Fruit fly (Drosophila melanogaster) whole organism, embryonic: ENCODE data around the gene CG42634.

Source experiments
- CG10543 ChIP-seq: fragments of 200-800 bp; sonication (Bioruptor generic); optimal IDR thresholded peaks from 3 replicates; lab custom pipeline; 2017; ENCODE audit warnings: missing biosample characterization, mild to moderate bottlenecking, missing genetic modification characterization, moderate library complexity
- CG11696 ChIP-seq: fragments of 200-800 bp; sonication (Bioruptor generic); IDR thresholded peaks from 2 replicates; pipeline ENCODE4 v1.3.6; 2022; ENCODE audit warnings: missing biosample characterization, missing genetic modification characterization
- CG13296 ChIP-seq: fragments of 200-800 bp; sonication (Bioruptor generic); optimal IDR thresholded peaks from 3 replicates; lab custom pipeline; 2018; ENCODE audit warnings: missing biosample characterization, mild to moderate bottlenecking, missing genetic modification characterization
- CG14014 ChIP-seq: fragments of 200-800 bp; sonication (Bioruptor generic); IDR thresholded peaks from 2 replicates; pipeline ENCODE4 v1.3.6; 2022; ENCODE audit warnings: missing biosample characterization, missing genetic modification characterization
- CG15011 ChIP-seq: fragments of 200-800 bp; sonication (Bioruptor generic); optimal IDR thresholded peaks from 3 replicates; lab custom pipeline; 2018; ENCODE audit warnings: missing biosample characterization, mild to moderate bottlenecking, missing genetic modification characterization
- CG16813 ChIP-seq: fragments of 200-800 bp; sonication (Bioruptor generic); IDR thresholded peaks from 3 replicates; pipeline ENCODE4 v1.3.6; 2022; ENCODE audit warnings: missing biosample characterization, missing genetic modification characterization; ENCODE audit not compliant: partially characterized antibody
- CG17186 ChIP-seq: fragments of 200-800 bp; sonication (Bioruptor generic); optimal IDR thresholded peaks from 3 replicates; lab custom pipeline; 2017; ENCODE audit warnings: missing biosample characterization, missing genetic modification reagents, missing genetic modification characterization
- CG17802 ChIP-seq: fragments of 200-800 bp; sonication (Bioruptor generic); optimal IDR thresholded peaks from 2 replicates; lab custom pipeline; 2018; ENCODE audit warnings: missing biosample characterization, mild to moderate bottlenecking, missing genetic modification characterization, moderate library complexity
- CG1792 ChIP-seq: fragments of 200-800 bp; sonication (Bioruptor generic); optimal IDR thresholded peaks from 2 replicates; lab custom pipeline; 2016; ENCODE audit warnings: missing biosample characterization, missing genetic modification characterization
- CG2116 ChIP-seq: fragments of 200-800 bp; sonication (Bioruptor generic); optimal IDR thresholded peaks from 3 replicates; lab custom pipeline; 2018; ENCODE audit warnings: missing biosample characterization, mild to moderate bottlenecking, missing genetic modification characterization
- CG2120 ChIP-seq: fragments of 200-800 bp; sonication (Bioruptor generic); optimal IDR thresholded peaks from 3 replicates; lab custom pipeline; 2016; ENCODE audit warnings: missing biosample characterization, missing genetic modification characterization
- CG32772 ChIP-seq: fragments of 200-800 bp; sonication (Bioruptor generic); IDR thresholded peaks from 2 replicates; pipeline ENCODE4 v1.3.6; 2022; ENCODE audit warnings: missing biosample characterization, missing genetic modification characterization
- CG33557 ChIP-seq: fragments of 200-800 bp; sonication (Bioruptor generic); optimal IDR thresholded peaks from 2 replicates; lab custom pipeline; 2019; ENCODE audit warnings: missing biosample characterization, mild to moderate bottlenecking, missing genetic modification characterization, moderate library complexity
- CG42726 ChIP-seq: fragments of 200-800 bp; sonication (Bioruptor generic); IDR thresholded peaks from 2 replicates; pipeline ENCODE4 v1.3.6; 2022; ENCODE audit warnings: missing biosample characterization, missing genetic modification characterization; ENCODE audit not compliant: partially characterized antibody
- CG4360 ChIP-seq: fragments of 200-800 bp; sonication (Bioruptor generic); IDR thresholded peaks from 2 replicates; pipeline ENCODE4 v1.3.6; 2022; ENCODE audit warnings: missing biosample characterization, missing genetic modification characterization
- CG4730 ChIP-seq: fragments of 200-800 bp; sonication (Bioruptor generic); IDR thresholded peaks from 2 replicates; pipeline ENCODE4 v1.3.6; 2022; ENCODE audit warnings: missing biosample characterization, missing genetic modification characterization
- CG6272 ChIP-seq: fragments of 200-800 bp; sonication (Bioruptor generic); IDR thresholded peaks from 2 replicates; pipeline ENCODE4 v1.3.6; 2022; ENCODE audit warnings: missing biosample characterization, missing genetic modification characterization
- CG8290 ChIP-seq, 3 experiments: fragments of 200-800 bp; sonication (Bioruptor generic); optimal IDR thresholded peaks; 2 replicates each; lab custom pipeline; 2016 to 2019; ENCODE audit warnings: missing biosample characterization in 3 of 3, missing genetic modification characterization in 3 of 3, mild to moderate bottlenecking in 2 of 3, moderate library complexity in 1 of 3
- CG9817 ChIP-seq: fragments of 200-800 bp; sonication (Bioruptor generic); optimal IDR thresholded peaks from 2 replicates; lab custom pipeline; 2018; ENCODE audit warnings: missing biosample characterization, mild to moderate bottlenecking, missing genetic modification characterization, moderate library complexity
- Dll ChIP-seq: fragments of 200-800 bp; sonication (Bioruptor generic); IDR thresholded peaks from 4 replicates; pipeline ENCODE4 v1.3.6; 2022; ENCODE audit warnings: missing biosample characterization, missing genetic modification characterization; ENCODE audit not compliant: partially characterized antibody
- Drgx ChIP-seq: fragments of 200-800 bp; sonication (Bioruptor generic); IDR thresholded peaks from 2 replicates; pipeline ENCODE4 v1.3.6; 2022; ENCODE audit warnings: missing biosample characterization, missing genetic modification characterization
- HLH4C ChIP-seq: fragments of 200-800 bp; sonication (Bioruptor generic); IDR thresholded peaks from 3 replicates; pipeline ENCODE4 v1.3.6; 2022; ENCODE audit warnings: missing biosample characterization, missing genetic modification characterization; ENCODE audit not compliant: partially characterized antibody
- HmgD ChIP-seq: fragments of 200-800 bp; sonication (Bioruptor generic); optimal IDR thresholded peaks from 3 replicates; lab custom pipeline; 2016; ENCODE audit warnings: missing biosample characterization, missing genetic modification characterization
- Hr39 ChIP-seq: fragments of >200 bp; optimal IDR thresholded peaks from 2 replicates; lab custom pipeline; 2017
- Meics ChIP-seq: fragments of 200-800 bp; sonication (Bioruptor generic); optimal IDR thresholded peaks from 2 replicates; lab custom pipeline; 2017; ENCODE audit warnings: missing biosample characterization, mild to moderate bottlenecking, missing genetic modification characterization
- Mrtf ChIP-seq: fragments of 200-800 bp; sonication (Bioruptor generic); IDR thresholded peaks from 3 replicates; pipeline ENCODE4 v1.3.6; 2022; ENCODE audit warnings: missing biosample characterization, missing genetic modification characterization
- Opbp ChIP-seq: fragments of 200-800 bp; sonication (Bioruptor generic); IDR thresholded peaks from 3 replicates; pipeline ENCODE4 v1.3.6; 2022; ENCODE audit warnings: missing biosample characterization, missing genetic modification characterization; ENCODE audit not compliant: partially characterized antibody
- Side ChIP-seq: fragments of 200-800 bp; sonication (Bioruptor generic); optimal IDR thresholded peaks from 2 replicates; lab custom pipeline; 2016; ENCODE audit warnings: missing biosample characterization, missing genetic modification characterization
- Sox100B ChIP-seq: fragments of 200-800 bp; sonication (Bioruptor generic); optimal IDR thresholded peaks from 3 replicates; lab custom pipeline; 2018; ENCODE audit warnings: missing biosample characterization, mild to moderate bottlenecking, missing genetic modification characterization
- ap ChIP-seq: fragments of 200-800 bp; sonication (Bioruptor generic); IDR thresholded peaks from 2 replicates; pipeline ENCODE4 v1.3.6; 2022; ENCODE audit warnings: missing biosample characterization, missing genetic modification characterization
- ci ChIP-seq: fragments of 200-800 bp; sonication (Bioruptor generic); IDR thresholded peaks from 3 replicates; pipeline ENCODE4 v1.3.6; 2022; ENCODE audit warnings: missing biosample characterization, missing genetic modification characterization
- dm ChIP-seq: fragments of 200-800 bp; sonication (Bioruptor generic); optimal IDR thresholded peaks from 3 replicates; lab custom pipeline; 2016; ENCODE audit warnings: missing biosample characterization, missing genetic modification characterization
- dmrt11E ChIP-seq: fragments of 200-800 bp; sonication (Bioruptor generic); optimal IDR thresholded peaks from 3 replicates; lab custom pipeline; 2018; ENCODE audit warnings: missing biosample characterization, mild to moderate bottlenecking, missing genetic modification characterization, moderate library complexity
- dpn ChIP-seq, 2 experiments: fragments of 200-800 bp; sonication (Bioruptor generic); optimal IDR thresholded peaks; 3 replicates each; lab custom pipeline; 2016; ENCODE audit warnings: missing biosample characterization in 2 of 2, missing genetic modification characterization in 2 of 2
- esg ChIP-seq: fragments of 200-800 bp; sonication (Bioruptor generic); conservative IDR thresholded peaks from 2 replicates; pipeline ENCODE4 v1.3.6; 2022; ENCODE audit warnings: missing biosample characterization, missing genetic modification characterization
- gfzf ChIP-seq: fragments of 200-800 bp; sonication (Bioruptor generic); optimal IDR thresholded peaks from 2 replicates; lab custom pipeline; 2016; ENCODE audit warnings: missing biosample characterization, mild to moderate bottlenecking, missing genetic modification characterization, moderate library complexity
- gsb ChIP-seq: fragments of 200-800 bp; sonication (Bioruptor generic); IDR thresholded peaks from 2 replicates; pipeline ENCODE4 v1.3.6; 2022; ENCODE audit warnings: missing biosample characterization, missing genetic modification characterization
- hbn ChIP-seq: fragments of 200-800 bp; sonication (Bioruptor generic); IDR thresholded peaks from 2 replicates; pipeline ENCODE4 v1.3.6; 2022; ENCODE audit warnings: missing biosample characterization, missing genetic modification characterization; ENCODE audit not compliant: partially characterized antibody
- jing ChIP-seq: fragments of 200-800 bp; sonication (Bioruptor generic); optimal IDR thresholded peaks from 2 replicates; lab custom pipeline; 2018; ENCODE audit warnings: missing biosample characterization, mild to moderate bottlenecking, missing genetic modification characterization
- maf-S ChIP-seq: fragments of 200-800 bp; sonication (Bioruptor generic); optimal IDR thresholded peaks from 2 replicates; lab custom pipeline; 2016; ENCODE audit warnings: missing biosample characterization, missing genetic modification characterization
- nerfin-2 ChIP-seq: fragments of 200-800 bp; sonication (Bioruptor generic); IDR thresholded peaks from 2 replicates; pipeline ENCODE4 v1.3.6; 2022; ENCODE audit warnings: missing biosample characterization, missing genetic modification characterization; ENCODE audit not compliant: partially characterized antibody
- oc ChIP-seq: fragments of 200-800 bp; sonication (Bioruptor generic); optimal IDR thresholded peaks from 2 replicates; lab custom pipeline; 2018; ENCODE audit warnings: missing biosample characterization, mild to moderate bottlenecking, missing genetic modification characterization, moderate library complexity
- ranshi ChIP-seq: fragments of 200-800 bp; sonication (Bioruptor generic); IDR thresholded peaks from 2 replicates; pipeline ENCODE4 v1.3.6; 2022; ENCODE audit warnings: missing biosample characterization, missing genetic modification characterization
- sd ChIP-seq: fragments of 200-800 bp; sonication (Bioruptor generic); optimal IDR thresholded peaks from 3 replicates; lab custom pipeline; 2018; ENCODE audit warnings: missing biosample characterization, mild to moderate bottlenecking, missing genetic modification characterization, moderate library complexity
- slbo ChIP-seq: fragments of 200-800 bp; sonication (Bioruptor generic); IDR thresholded peaks from 2 replicates; pipeline ENCODE4 v1.3.6; 2022; ENCODE audit warnings: missing biosample characterization, missing genetic modification characterization
- so ChIP-seq: fragments of 200-800 bp; sonication (Bioruptor generic); IDR thresholded peaks from 3 replicates; pipeline ENCODE4 v1.3.6; 2022; ENCODE audit warnings: missing biosample characterization, missing genetic modification characterization
- ttk ChIP-seq: fragments of 200-800 bp; sonication (Bioruptor generic); IDR thresholded peaks from 2 replicates; pipeline ENCODE4 v2.1.2; 2022; ENCODE audit warnings: missing biosample characterization, missing genetic modification characterization
- tx ChIP-seq: fragments of 200-800 bp; sonication (Bioruptor generic); optimal IDR thresholded peaks from 2 replicates; lab custom pipeline; 2016; ENCODE audit warnings: missing biosample characterization, missing genetic modification characterization
- zen2 ChIP-seq: fragments of 200-800 bp; sonication (Bioruptor generic); IDR thresholded peaks from 3 replicates; pipeline ENCODE4 v1.3.6; 2022; ENCODE audit warnings: missing biosample characterization, missing genetic modification characterization; ENCODE audit not compliant: partially characterized antibody

Gene CG42634

dm6 chr2L:17963071-17963567, 44.6 kb upstream of the CG42634 start, which contains the start of gene CG5674 (continued):
- TF ChIP-seq ap (no peak), Hr39 (no peak), gsb (GFP tag; lab: Robert Waterston, UW) (no peak), ci (peak; percentile 70; the same call in 1 of the 3 replicates), jing (GFP tag; lab: Kevin White, UChicago) (no peak), ttk (peak; percentile 13; the same call in 1 of the 2 replicates), CG13296 (GFP tag; lab: Kevin White, UChicago) (no peak), Sox100B (GFP tag; lab: Kevin White, UChicago) (no peak), CG8290 (GFP tag; optimal IDR thresholded peaks at IDR 0.05; lab: Kevin White, UChicago) (no peak), CG8290 (tag; optimal IDR thresholded peaks at IDR 0.05; lab: Kevin White, UChicago) (no peak), CG17186 (GFP tag; lab: Kevin White, UChicago) (peak; percentile 23), CG4730 (peak; percentile 50), esg (GFP tag; lab: Robert Waterston, UW) (peak; percentile 49), slbo (peak; percentile 76), CG14014 (GFP tag; lab: Robert Waterston, UW) (0 out of 2 replicates have a peak, but pooled peaks have one; percentile 47), oc (no peak), CG42726 (GFP tag; lab: Robert Waterston, UW) (peak; percentile 96), nerfin-2 (peak; percentile 84; the same call in 1 of the 2 replicates), HLH4C (GFP tag; lab: Robert Waterston, UW) (peak; percentile 94), CG11696 (GFP tag; lab: Robert Waterston, UW) (no peak), Dll (GFP tag; lab: Robert Waterston, UW) (peak; percentile 84), maf-S (GFP tag; lab: Kevin White, UChicago) (no peak), CG9817 (tag; lab: Kevin White, UChicago) (peak; percentile 43), Mrtf (GFP tag; lab: Robert Waterston, UW) (no peak), CG2120 (GFP tag; lab: Kevin White, UChicago) (no peak), dm (peak; percentile 59), Meics (GFP tag; lab: Kevin White, UChicago) (peak; percentile 35), hbn (GFP tag; lab: Robert Waterston, UW) (peak; percentile 80), CG17802 (tag; lab: Kevin White, UChicago) (no peak), HmgD (peak; percentile 96), CG33557 (GFP tag; lab: Kevin White, UChicago) (no peak), Opbp (GFP tag; lab: Robert Waterston, UW) (peak; percentile 90), dmrt11E (tag; lab: Kevin White, UChicago) (no peak), CG4360 (GFP tag; lab: Robert Waterston, UW) (no peak), so (GFP tag; lab: Robert Waterston, UW) (0 out of 3 replicates have a peak, but pooled peaks have one; percentile 26), dpn (GFP tag; optimal IDR thresholded peaks at IDR 0.05; lab: Kevin White, UChicago) (peak in 1 of 2 experiments; percentile 68), CG32772 (peak; percentile 39; the same call in 1 of the 2 replicates), Side (GFP tag; lab: Kevin White, UChicago) (no peak), CG15011 (GFP tag; lab: Kevin White, UChicago) (no peak), zen2 (GFP tag; lab: Robert Waterston, UW) (peak; percentile 80), CG1792 (GFP tag; lab: Kevin White, UChicago) (peak; percentile 46), gfzf (GFP tag; lab: Kevin White, UChicago) (peak; percentile 56), ranshi (GFP tag; lab: Robert Waterston, UW) (peak; percentile 42), CG10543 (GFP tag; lab: Kevin White, UChicago) (no peak), sd (tag; lab: Kevin White, UChicago) (peak; percentile 94), CG16813 (peak; percentile 92), CG2116 (GFP tag; lab: Kevin White, UChicago) (peak; percentile 82), Drgx (GFP tag; lab: Robert Waterston, UW) (peak; percentile 54), tx (peak; percentile 37), CG6272 (GFP tag; lab: Robert Waterston, UW) (0 out of 2 replicates have a peak, but pooled peaks have one; percentile 12)
